Worm (Caenorhabditis elegans): ENCODE data around the gene C52E4.7.

C52E4.7 gene

DNA sequence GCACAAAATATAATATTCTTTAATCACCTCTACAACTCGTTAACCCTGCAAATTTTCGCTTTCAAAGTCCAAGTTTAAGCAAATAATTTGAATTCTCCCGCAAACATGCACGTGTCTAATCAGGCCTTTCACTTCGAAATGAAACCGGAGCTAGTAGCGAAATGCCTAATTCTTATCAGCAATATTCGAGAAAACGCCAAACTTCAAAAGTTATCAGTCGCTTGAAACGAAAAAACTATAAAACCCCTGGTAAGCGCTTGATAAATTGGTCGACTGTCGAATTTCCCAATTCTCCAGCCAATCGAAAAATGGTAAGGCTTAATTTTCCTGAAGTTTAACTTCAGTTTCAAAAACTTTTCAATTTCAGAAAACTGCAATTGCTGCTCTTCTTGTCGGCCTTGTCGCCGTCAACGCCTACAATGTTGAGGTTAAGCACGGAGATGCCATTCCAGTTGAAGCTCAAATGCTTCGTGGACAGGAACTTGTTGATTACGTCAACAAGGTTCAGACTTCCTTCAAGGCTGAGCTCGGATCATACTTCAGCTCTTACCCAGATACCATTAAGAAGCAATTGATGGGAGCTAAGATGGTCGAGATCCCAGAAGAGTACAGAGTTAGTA lies 8.9 kb downstream of the C52E4.7 start, which contains the start of gene cpr-9:
cpr-9 (plus strand) TSS at position 188 of the 620 bp plus-strand sequence.
- TF ChIP-seq sptf-1 (tag; optimal IDR thresholded peaks at IDR 0.05), result no peak
- TF ChIP-seq ama-1 (optimal IDR thresholded peaks at IDR 0.05), result no peak
- TF ChIP-seq jun-1 (tag; optimal IDR thresholded peaks at IDR 0.05), result peak; percentile 36
- TF ChIP-seq egl-13 (tag; optimal IDR thresholded peaks at IDR 0.05), result no peak
- TF ChIP-seq unc-130 (tag; optimal IDR thresholded peaks at IDR 0.05), result no peak
- no peak for TF ChIP-seq hpl-2 (GFP tag; optimal IDR thresholded peaks at IDR 0.05)
- TF ChIP-seq nhr-20 (tag; optimal IDR thresholded peaks at IDR 0.05), result peak; percentile 22
- no peak for TF ChIP-seq efl-1 (optimal IDR thresholded peaks at IDR 0.05)
- peak in 1 of 2 experiments; percentile 78 for TF ChIP-seq efl-1 (GFP tag; optimal IDR thresholded peaks at IDR 0.05 in 1 of 2)
- no peak for TF ChIP-seq C16A3.4 (tag; optimal IDR thresholded peaks at IDR 0.05)
- no peak for TF ChIP-seq snpc-4 (tag; optimal IDR thresholded peaks at IDR 0.05)
- peak in 1 of 2 experiments; percentile 33 for TF ChIP-seq lin-35 (GFP tag; optimal IDR thresholded peaks at IDR 0.05)
- TF ChIP-seq elt-2 (tag; optimal IDR thresholded peaks at IDR 0.05), result peak; percentile 85
- peak in 1 of 2 experiments; percentile 9 for TF ChIP-seq mdl-1 (tag; optimal IDR thresholded peaks at IDR 0.05)
- no peak for TF ChIP-seq elt-3 (tag; optimal IDR thresholded peaks at IDR 0.05)

DNA sequence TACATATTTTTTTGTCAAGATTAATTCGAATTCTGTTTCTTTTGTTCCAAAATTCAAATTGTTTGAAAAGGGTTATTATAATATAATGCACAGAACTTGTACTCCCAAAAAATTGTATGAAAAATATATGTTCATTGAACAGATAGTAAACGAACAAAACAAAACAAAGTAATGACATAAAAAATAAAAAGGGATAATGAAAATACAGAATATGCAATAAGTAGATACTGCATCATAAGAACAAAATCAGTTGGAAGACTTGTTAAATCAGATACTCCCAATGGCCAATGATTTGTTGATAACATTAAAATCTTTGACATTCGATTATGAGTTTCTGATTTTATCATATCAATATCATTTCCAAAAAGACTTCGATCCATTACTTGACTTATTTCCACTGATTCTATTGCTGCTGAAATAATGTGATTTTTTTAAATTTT lies 10.4 kb downstream of the C52E4.7 start:
- TF ChIP-seq unc-98 (GFP tag; IDR thresholded peaks at IDR 0.05), result no peak
- TF ChIP-seq jun-1 (tag; optimal IDR thresholded peaks at IDR 0.05), result no peak
- TF ChIP-seq hlh-17 (GFP tag; optimal IDR thresholded peaks at IDR 0.05; ENCODE audit: borderline replicate concordance), result no peak
- no peak for TF ChIP-seq sup-37 (GFP tag; optimal IDR thresholded peaks at IDR 0.05)
- no peak for TF ChIP-seq tlp-1 (tag; optimal IDR thresholded peaks at IDR 0.05)
- no peak for TF ChIP-seq mdl-1 (tag; optimal IDR thresholded peaks at IDR 0.05)
- TF ChIP-seq lin-35 (GFP tag; optimal IDR thresholded peaks at IDR 0.05), result no peak
- no peak for TF ChIP-seq fos-1 (tag; optimal IDR thresholded peaks at IDR 0.05)
- TF ChIP-seq hlh-4 (tag; optimal IDR thresholded peaks at IDR 0.05), result no peak
- TF ChIP-seq dpl-1 (GFP tag; optimal IDR thresholded peaks at IDR 0.05), result no peak
- TF ChIP-seq nhr-90 (tag; optimal IDR thresholded peaks at IDR 0.05; ENCODE audit: poor library complexity), result no peak
- TF ChIP-seq dsc-1 (tag; optimal IDR thresholded peaks at IDR 0.05), result no peak
- TF ChIP-seq nhr-77 (tag; optimal IDR thresholded peaks at IDR 0.05), result no peak
- no peak for TF ChIP-seq sptf-1 (tag; optimal IDR thresholded peaks at IDR 0.05)
- TF ChIP-seq elt-2 (tag; optimal IDR thresholded peaks at IDR 0.05), result peak; percentile 18
- no peak for TF ChIP-seq F16B12.6 (tag; optimal IDR thresholded peaks at IDR 0.05)
- no peak for TF ChIP-seq unc-30 (tag; optimal IDR thresholded peaks at IDR 0.05)
- TF ChIP-seq ces-1 (GFP tag; optimal IDR thresholded peaks at IDR 0.05), result no peak
- no peak for TF ChIP-seq C04F5.9 (tag; optimal IDR thresholded peaks at IDR 0.05)
- peak; percentile 14 for TF ChIP-seq nhr-71 (tag; optimal IDR thresholded peaks at IDR 0.05)
- TF ChIP-seq swsn-7 (tag; optimal IDR thresholded peaks at IDR 0.05), result no peak
- TF ChIP-seq lin-39 (tag; optimal IDR thresholded peaks at IDR 0.05), result no peak
- no peak for TF ChIP-seq efl-1 (optimal IDR thresholded peaks at IDR 0.05)
- peak in 1 of 2 experiments; percentile 73 for TF ChIP-seq efl-1 (GFP tag; optimal IDR thresholded peaks at IDR 0.05 in 1 of 2)
- TF ChIP-seq aly-2 (tag; optimal IDR thresholded peaks at IDR 0.05), result peak; percentile 71
- TF ChIP-seq fkh-10 (GFP tag; optimal IDR thresholded peaks at IDR 0.05), result no peak
- no peak for TF ChIP-seq nhr-76 (tag; optimal IDR thresholded peaks at IDR 0.05)
- TF ChIP-seq nhr-12 (tag; optimal IDR thresholded peaks at IDR 0.05), result no peak
- no peak for TF ChIP-seq nhr-85 (tag)
- no peak for TF ChIP-seq ets-5 (GFP tag; IDR thresholded peaks at IDR 0.05)

DNA sequence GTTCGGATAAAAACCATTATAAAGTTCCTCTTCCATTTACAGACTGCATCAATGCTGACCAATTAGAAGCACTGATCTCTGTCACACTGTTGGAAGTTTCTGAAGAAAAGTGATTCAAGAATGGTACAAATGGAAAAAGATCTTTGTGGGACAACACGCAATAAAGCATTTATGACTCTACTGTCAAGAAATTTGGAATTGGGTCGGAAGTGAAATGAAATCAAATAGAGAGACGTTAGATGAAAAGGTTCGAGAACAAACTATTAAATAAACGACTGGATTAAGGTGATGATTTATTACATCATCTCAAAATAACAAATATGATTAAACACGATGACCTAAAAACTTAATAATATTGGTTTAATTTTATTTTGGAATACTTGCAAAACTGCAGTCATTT lies 12.4 kb downstream of the C52E4.7 start, which contains the start of gene F57F5.3:
F57F5.3 (minus strand) TSS at position 101 of the 400 bp plus-strand sequence.
- TF ChIP-seq F16B12.6 (tag; optimal IDR thresholded peaks at IDR 0.05) (no peak), dsc-1 (tag; optimal IDR thresholded peaks at IDR 0.05) (no peak), efl-3 (GFP tag; optimal IDR thresholded peaks at IDR 0.05) (no peak), Y116A8C.19 (tag; optimal IDR thresholded peaks at IDR 0.05; ENCODE audit: borderline replicate concordance) (no peak), ceh-88 (GFP tag; IDR thresholded peaks at IDR 0.05) (no peak), vab-15 (tag; optimal IDR thresholded peaks at IDR 0.05) (no peak), rnt-1 (tag; optimal IDR thresholded peaks at IDR 0.05) (no peak), unc-98 (GFP tag; IDR thresholded peaks at IDR 0.05) (no peak), xbp-1 (tag; optimal IDR thresholded peaks at IDR 0.05) (no peak), hpl-2 (GFP tag; optimal IDR thresholded peaks at IDR 0.05) (no peak), nhr-28 (tag; optimal IDR thresholded peaks at IDR 0.05) (no peak), efl-1 (optimal IDR thresholded peaks at IDR 0.05) (no peak), efl-1 (GFP tag; optimal IDR thresholded peaks at IDR 0.05 in 1 of 2) (no peak), nhr-11 (tag; optimal IDR thresholded peaks at IDR 0.05) (no peak), nhr-47 (tag; optimal IDR thresholded peaks at IDR 0.05) (no peak), egl-13 (tag; optimal IDR thresholded peaks at IDR 0.05) (no peak), C34B4.2 (tag; optimal IDR thresholded peaks at IDR 0.05) (no peak), elt-2 (tag; optimal IDR thresholded peaks at IDR 0.05) (no peak), unc-30 (tag; optimal IDR thresholded peaks at IDR 0.05) (no peak), aha-1 (tag; optimal IDR thresholded peaks at IDR 0.05) (no peak)

All from whole organism, L1 larva.